Worm (Caenorhabditis elegans): ENCODE results near the gene Y70C5A.4.
"Not testable (repeated sequence)": the region's sequence is repeated elsewhere in the genome, so short reads cannot be mapped to it uniquely, and the experiment has no call there.

The Y70C5A.4 gene

DNA sequence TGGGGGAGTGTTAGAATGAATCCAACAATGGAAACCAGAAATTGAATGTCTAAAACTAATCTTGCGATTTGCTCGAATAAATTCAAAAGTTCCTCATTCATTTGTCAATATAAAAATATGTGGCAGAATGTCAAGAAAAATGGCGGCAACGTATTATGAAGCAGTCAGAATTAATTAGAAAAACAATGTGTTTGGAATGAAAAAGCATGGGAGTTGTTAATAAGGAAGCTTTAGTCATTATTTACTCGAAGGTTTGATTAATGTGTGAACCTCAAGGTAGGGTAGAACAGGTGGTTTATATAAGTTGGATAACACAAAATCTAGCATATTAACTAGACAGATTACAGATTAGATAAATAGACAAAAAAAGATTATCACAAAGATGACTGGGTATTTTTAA is 20.6 kb downstream of the Y70C5A.4 start, which contains the start of gene srw-76:
Gene srw-76 (minus strand): TSS at position 101 of the 400 bp plus-strand sequence.
- TF ChIP-seq unc-62 (GFP tag; optimal IDR thresholded peaks at IDR 0.05), result no peak

- TF ChIP-seq unc-62 (GFP tag; optimal IDR thresholded peaks at IDR 0.05), result no peak
Observed at ce11 chrV:16640366-16640765, 22.8 kb downstream of the Y70C5A.4 start.

DNA sequence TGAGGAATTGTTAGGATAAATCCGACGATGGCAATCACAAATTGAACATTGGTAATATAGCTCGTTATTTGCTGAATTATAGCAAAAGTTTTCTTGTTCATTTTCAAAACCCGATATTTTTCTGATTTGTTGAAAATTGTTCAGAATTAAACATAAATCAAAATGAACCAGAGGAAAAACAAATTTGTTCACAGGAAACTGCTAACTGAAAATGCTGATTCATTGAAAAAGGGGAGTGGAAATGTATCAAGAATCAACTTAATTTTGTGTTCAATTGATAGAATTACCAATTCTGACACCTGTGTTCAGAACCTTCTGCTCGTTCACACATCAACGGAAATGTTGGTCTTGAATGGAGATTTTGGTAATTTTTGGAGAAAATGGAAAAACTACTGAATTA is 26.0 kb downstream of the Y70C5A.4 start, which contains the start of gene srw-77:
Gene srw-77 (minus strand): TSS at position 101 of the 400 bp plus-strand sequence.
- TF ChIP-seq unc-62 (GFP tag; optimal IDR thresholded peaks at IDR 0.05), result no peak

ce11 chrV:16645201-16645940 is 27.8 kb downstream of the Y70C5A.4 start, which contains the start of gene W06G6.17:
Gene W06G6.17, minus strand, starts transcription at chrV:16645251.
- TF ChIP-seq unc-62 (GFP tag; optimal IDR thresholded peaks at IDR 0.05), result no peak

DNA sequence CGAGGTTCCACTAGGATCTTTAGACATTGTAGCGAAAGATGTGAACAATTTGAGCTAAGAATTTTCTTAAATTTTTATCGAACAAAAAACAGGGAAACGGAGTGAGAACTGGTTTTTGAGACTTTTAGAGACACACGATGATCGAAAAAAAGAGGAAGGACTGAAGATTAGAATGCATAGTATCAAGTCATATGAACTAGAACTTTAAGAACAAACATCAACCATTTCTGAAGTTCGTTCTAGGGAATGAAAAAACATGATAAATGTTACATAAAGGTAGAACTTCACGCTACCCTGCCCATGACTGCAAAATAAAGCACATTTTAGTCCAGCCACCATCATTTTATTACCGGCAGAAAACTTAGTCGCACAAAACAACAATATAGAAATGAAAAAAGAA is 28.8 kb downstream of the Y70C5A.4 start, which contains the start of gene W06G6.9:
Gene W06G6.9 (minus strand): TSS at position 101 of the 400 bp plus-strand sequence.
- TF ChIP-seq unc-62 (GFP tag; optimal IDR thresholded peaks at IDR 0.05), result no peak

- TF ChIP-seq unc-62 (GFP tag; optimal IDR thresholded peaks at IDR 0.05), result no peak
Observed at ce11 chrV:16647093-16647492, 29.5 kb downstream of the Y70C5A.4 start, which contains the start of gene W06G6.10. Gene W06G6.10, minus strand, starts transcription at chrV:16647193.

ce11 chrV:16648317-16649018 is 30.9 kb downstream of the Y70C5A.4 start, which contains the start of gene W06G6.20:
Gene W06G6.20, minus strand, starts transcription at chrV:16648367.
- no peak for TF ChIP-seq unc-62 (GFP tag; optimal IDR thresholded peaks at IDR 0.05)

DNA sequence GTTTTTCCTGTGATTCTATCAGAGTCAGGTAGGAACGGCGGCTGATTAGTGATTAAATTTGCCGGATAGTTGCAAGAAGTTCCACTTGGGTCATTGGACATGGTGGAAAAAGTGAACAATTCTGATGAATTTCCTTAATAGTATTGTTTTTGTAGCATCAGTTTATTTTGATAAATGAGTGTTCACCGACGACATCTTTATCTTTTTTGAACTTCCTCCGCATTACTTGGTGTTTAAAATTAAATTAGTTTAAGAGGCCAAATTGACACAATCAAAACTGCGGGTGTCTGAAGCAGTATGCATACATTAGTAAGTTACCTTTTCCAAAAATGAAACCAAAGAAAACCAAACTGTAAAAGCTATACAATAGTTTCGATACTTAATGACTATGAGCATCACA is 31.6 kb downstream of the Y70C5A.4 start, which contains the start of gene W06G6.11:
Gene W06G6.11 (minus strand): TSS at position 101 of the 400 bp plus-strand sequence.
- TF ChIP-seq unc-62 (GFP tag; optimal IDR thresholded peaks at IDR 0.05), result not testable (repeated sequence)

DNA sequence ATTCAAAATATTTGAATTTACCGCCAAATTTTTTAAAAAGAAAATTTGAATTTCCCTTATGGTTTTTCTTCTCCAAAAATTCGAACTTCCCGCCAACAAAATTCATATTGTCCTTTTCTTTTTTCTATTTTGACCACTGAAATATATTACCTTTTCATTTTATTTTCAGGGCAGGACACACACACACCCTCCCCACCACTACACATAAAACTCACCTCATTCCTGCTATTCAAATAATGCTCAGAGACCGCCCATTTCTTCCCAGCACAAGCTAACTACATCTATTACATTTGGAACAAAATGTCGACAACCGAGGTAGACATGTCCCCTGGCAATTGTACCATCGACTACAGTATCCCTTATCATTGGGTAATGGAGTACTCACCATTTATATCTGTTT is 36.7 kb downstream of the Y70C5A.4 start, which contains the start of gene W06G6.15:
Gene W06G6.15 (plus strand): TSS at position 301 of the 400 bp plus-strand sequence.
- TF ChIP-seq unc-62 (GFP tag; optimal IDR thresholded peaks at IDR 0.05), result not testable (repeated sequence)

DNA sequence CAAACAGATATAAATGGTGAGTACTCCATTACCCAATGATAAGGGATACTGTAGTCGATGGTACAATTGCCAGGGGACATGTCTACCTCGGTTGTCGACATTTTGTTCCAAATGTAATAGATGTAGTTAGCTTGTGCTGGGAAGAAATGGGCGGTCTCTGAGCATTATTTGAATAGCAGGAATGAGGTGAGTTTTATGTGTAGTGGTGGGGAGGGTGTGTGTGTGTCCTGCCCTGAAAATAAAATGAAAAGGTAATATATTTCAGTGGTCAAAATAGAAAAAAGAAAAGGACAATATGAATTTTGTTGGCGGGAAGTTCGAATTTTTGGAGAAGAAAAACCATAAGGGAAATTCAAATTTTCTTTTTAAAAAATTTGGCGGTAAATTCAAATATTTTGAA is 43.3 kb downstream of the Y70C5A.4 start, which contains the start of gene Y70C5B.2:
Gene Y70C5B.2 (minus strand): TSS at position 101 of the 400 bp plus-strand sequence.
- TF ChIP-seq unc-62 (GFP tag; optimal IDR thresholded peaks at IDR 0.05), result not testable (repeated sequence)

ce11 chrV:16666647-16667046 is 49.1 kb downstream of the Y70C5A.4 start, which contains the start of gene F14F8.14:
Gene F14F8.14, minus strand, starts transcription at chrV:16666747.
- TF ChIP-seq unc-62 (GFP tag; optimal IDR thresholded peaks at IDR 0.05), result no peak

Measured in whole organism, dauer.